Fruit fly (Drosophila melanogaster) whole organism, prepupa: Measurements from ENCODE around the gene raptor.

Experiments
- Blimp-1 ChIP-seq: fragments of 200-800 bp; sonication (Bioruptor generic); optimal IDR thresholded peaks from 3 replicates; lab custom pipeline; 2017; ENCODE audit warnings: missing biosample characterization, missing genetic modification characterization, mild to moderate bottlenecking, moderate library complexity, missing genetic modification reagents
- CG10631 ChIP-seq: fragments of 200-800 bp; sonication (Bioruptor generic); optimal IDR thresholded peaks from 2 replicates; lab custom pipeline; 2016; ENCODE audit warnings: missing biosample characterization, missing genetic modification characterization
- CG10669 ChIP-seq: fragments of 200-800 bp; sonication (Bioruptor generic); optimal IDR thresholded peaks from 3 replicates; lab custom pipeline; 2018; ENCODE audit warnings: missing biosample characterization, mild to moderate bottlenecking, missing genetic modification characterization, moderate library complexity
- CG11294 ChIP-seq: fragments of 200-800 bp; sonication (Bioruptor generic); IDR thresholded peaks from 2 replicates; pipeline ENCODE4 v1.3.6; 2022; ENCODE audit warnings: missing biosample characterization, missing genetic modification characterization
- CG11762 ChIP-seq: fragments of 200-800 bp; sonication (Bioruptor generic); optimal IDR thresholded peaks from 3 replicates; lab custom pipeline; 2016; ENCODE audit warnings: missing biosample characterization, missing genetic modification characterization; ENCODE audit not compliant: insufficient read depth
- CG11902 ChIP-seq: fragments of 200-800 bp; sonication (Bioruptor generic); optimal IDR thresholded peaks from 3 replicates; lab custom pipeline; 2016; ENCODE audit warnings: missing biosample characterization, missing genetic modification characterization
- CG1621 ChIP-seq: fragments of 200-800 bp; sonication (Bioruptor generic); optimal IDR thresholded peaks from 3 replicates; lab custom pipeline; 2018; ENCODE audit warnings: missing biosample characterization, mild to moderate bottlenecking, missing genetic modification characterization
- CG3032 ChIP-seq: fragments of 200-800 bp; optimal IDR thresholded peaks from 2 replicates; lab custom pipeline; 2019; ENCODE audit warnings: missing biosample characterization, mild to moderate bottlenecking, missing genetic modification characterization, moderate library complexity
- CG34406 ChIP-seq: fragments of 200-800 bp; sonication (Bioruptor generic); optimal IDR thresholded peaks from 3 replicates; lab custom pipeline; 2016; ENCODE audit warnings: missing biosample characterization, missing genetic modification characterization
- CG3919 ChIP-seq: fragments of 200-800 bp; sonication (Bioruptor generic); optimal IDR thresholded peaks from 3 replicates; lab custom pipeline; 2016; ENCODE audit warnings: missing biosample characterization, missing genetic modification characterization
- CG4318 ChIP-seq: fragments of 200-800 bp; sonication (Bioruptor generic); optimal IDR thresholded peaks from 3 replicates; lab custom pipeline; 2017; ENCODE audit warnings: missing biosample characterization, mild to moderate bottlenecking, missing genetic modification characterization
- CG6276 ChIP-seq: fragments of 200-800 bp; sonication (Bioruptor generic); optimal IDR thresholded peaks from 2 replicates; lab custom pipeline; 2017; ENCODE audit warnings: missing biosample characterization, mild to moderate bottlenecking, missing genetic modification characterization
- CG6792 ChIP-seq: fragments of 200-800 bp; sonication (Bioruptor generic); optimal IDR thresholded peaks from 3 replicates; lab custom pipeline; 2016; ENCODE audit warnings: missing biosample characterization, missing genetic modification characterization
- CG6854 ChIP-seq: fragments of 200-800 bp; sonication (Bioruptor generic); optimal IDR thresholded peaks from 2 replicates; lab custom pipeline; 2017; ENCODE audit warnings: missing biosample characterization, mild to moderate bottlenecking, missing genetic modification characterization
- CG7368 ChIP-seq: fragments of 200-800 bp; sonication (Bioruptor generic); optimal IDR thresholded peaks from 3 replicates; lab custom pipeline; 2016; ENCODE audit warnings: missing biosample characterization, missing genetic modification characterization
- CG8119 ChIP-seq: fragments of 200-800 bp; sonication (Bioruptor generic); IDR thresholded peaks from 3 replicates; pipeline ENCODE4 v1.3.6; 2022; ENCODE audit warnings: missing biosample characterization, missing genetic modification characterization
- CG9139 ChIP-seq: fragments of 200-800 bp; sonication (Bioruptor generic); optimal IDR thresholded peaks from 3 replicates; lab custom pipeline; 2017; ENCODE audit warnings: missing biosample characterization, mild to moderate bottlenecking, missing genetic modification characterization
- Eip75B ChIP-seq: fragments of 200-800 bp; sonication (Bioruptor generic); optimal IDR thresholded peaks from 3 replicates; lab custom pipeline; 2016; ENCODE audit warnings: missing biosample characterization, missing genetic modification characterization
- Eip78C ChIP-seq: fragments of 200-800 bp; sonication (Bioruptor generic); peaks from one replicate; lab custom pipeline; 2016; ENCODE audit warnings: missing biosample characterization, missing genetic modification characterization
- Eip93F ChIP-seq: fragments of 200-800 bp; sonication (Bioruptor generic); optimal IDR thresholded peaks from 2 replicates; lab custom pipeline; 2016; ENCODE audit warnings: missing biosample characterization, mild to moderate bottlenecking, missing genetic modification characterization
- Ets21C ChIP-seq: fragments of 200-800 bp; sonication (Bioruptor generic); optimal IDR thresholded peaks from 3 replicates; lab custom pipeline; 2016; ENCODE audit warnings: missing biosample characterization, missing genetic modification characterization
- Ets96B ChIP-seq: fragments of 200-800 bp; optimal IDR thresholded peaks from 2 replicates; lab custom pipeline; 2019; ENCODE audit warnings: missing biosample characterization, mild to moderate bottlenecking, missing genetic modification characterization, moderate library complexity
- Gug ChIP-seq: fragments of 200-800 bp; sonication (Bioruptor generic); IDR thresholded peaks from 2 replicates; pipeline ENCODE4 v1.3.6; 2022; ENCODE audit warnings: missing biosample characterization, missing genetic modification characterization
- Hr38 ChIP-seq: sonication (Bioruptor generic); optimal IDR thresholded peaks from 2 replicates; lab custom pipeline; 2016; ENCODE audit warnings: missing biosample characterization, missing genetic modification characterization
- Hr39 ChIP-seq: fragments of 200-800 bp; sonication (Bioruptor generic); optimal IDR thresholded peaks from 2 replicates; lab custom pipeline; 2016; ENCODE audit warnings: missing biosample characterization, missing genetic modification characterization
- Lpt ChIP-seq: fragments of 200-800 bp; sonication (Bioruptor generic); optimal IDR thresholded peaks from 3 replicates; lab custom pipeline; 2016; ENCODE audit warnings: missing biosample characterization, missing genetic modification characterization
- Met ChIP-seq: fragments of 200-800 bp; sonication (Bioruptor generic); optimal IDR thresholded peaks from 3 replicates; lab custom pipeline; 2016; ENCODE audit warnings: missing biosample characterization, missing genetic modification characterization
- Sox102F ChIP-seq: fragments of 200-800 bp; sonication (Bioruptor generic); optimal IDR thresholded peaks from 2 replicates; lab custom pipeline; 2016; ENCODE audit warnings: missing biosample characterization, mild to moderate bottlenecking, missing genetic modification characterization
- Sox14 ChIP-seq: fragments of 200-800 bp; sonication (Bioruptor generic); optimal IDR thresholded peaks from 3 replicates; lab custom pipeline; 2016; ENCODE audit warnings: missing biosample characterization, missing genetic modification characterization
- Sox15 ChIP-seq: fragments of 200-800 bp; sonication (Bioruptor generic); optimal IDR thresholded peaks from 3 replicates; lab custom pipeline; 2016; ENCODE audit warnings: missing biosample characterization, missing genetic modification characterization
- achi ChIP-seq: fragments of 200-800 bp; sonication (Bioruptor generic); optimal IDR thresholded peaks from 3 replicates; lab custom pipeline; 2016; ENCODE audit warnings: missing biosample characterization, missing genetic modification characterization
- cyc ChIP-seq: fragments of 200-800 bp; sonication (Bioruptor generic); optimal IDR thresholded peaks from 3 replicates; lab custom pipeline; 2016; ENCODE audit warnings: missing biosample characterization, missing genetic modification characterization
- dac ChIP-seq: fragments of 200-800 bp; sonication (Bioruptor generic); optimal IDR thresholded peaks from 2 replicates; lab custom pipeline; 2017; ENCODE audit warnings: missing biosample characterization, mild to moderate bottlenecking, missing genetic modification characterization
- dsx ChIP-seq: fragments of 200-800 bp; optimal IDR thresholded peaks from 3 replicates; lab custom pipeline; 2019; ENCODE audit warnings: missing biosample characterization, mild to moderate bottlenecking, missing genetic modification characterization, moderate library complexity; ENCODE audit not compliant: poor library complexity, severe bottlenecking
- eg ChIP-seq: fragments of 200-800 bp; sonication (Bioruptor generic); IDR thresholded peaks from 3 replicates; pipeline ENCODE4 v1.3.6; 2022; ENCODE audit warnings: missing biosample characterization, missing genetic modification characterization
- esn ChIP-seq: fragments of 200-800 bp; sonication (Bioruptor generic); optimal IDR thresholded peaks from 2 replicates; lab custom pipeline; 2016; ENCODE audit warnings: missing biosample characterization, mild to moderate bottlenecking, missing genetic modification characterization, moderate library complexity
- fd59A ChIP-seq: fragments of 200-800 bp; sonication (Bioruptor generic); optimal IDR thresholded peaks from 2 replicates; lab custom pipeline; 2017; ENCODE audit warnings: missing biosample characterization, mild to moderate bottlenecking, missing genetic modification characterization, missing genetic modification reagents
- fkh ChIP-seq: fragments of 200-800 bp; sonication (Bioruptor generic); optimal IDR thresholded peaks from 3 replicates; lab custom pipeline; 2017; ENCODE audit warnings: missing biosample characterization, mild to moderate bottlenecking, missing genetic modification characterization, moderate library complexity
- lz ChIP-seq: fragments of 200-800 bp; sonication (Bioruptor generic); optimal IDR thresholded peaks from 3 replicates; lab custom pipeline; 2016; ENCODE audit warnings: missing biosample characterization, missing genetic modification characterization
- net ChIP-seq: fragments of 200-800 bp; sonication (Bioruptor generic); optimal IDR thresholded peaks from 3 replicates; lab custom pipeline; 2016; ENCODE audit warnings: missing biosample characterization, missing genetic modification characterization
- spab ChIP-seq: fragments of 200-800 bp; sonication (Bioruptor generic); optimal IDR thresholded peaks from 2 replicates; lab custom pipeline; 2017; ENCODE audit warnings: missing biosample characterization, mild to moderate bottlenecking, missing genetic modification characterization, missing genetic modification reagents
- svp ChIP-seq: fragments of 200-800 bp; sonication (Bioruptor generic); peaks from one replicate; lab custom pipeline; 2016; ENCODE audit warnings: missing biosample characterization, missing genetic modification characterization
- topi ChIP-seq: fragments of 200-800 bp; sonication (Bioruptor generic); optimal IDR thresholded peaks from 3 replicates; lab custom pipeline; 2016; ENCODE audit warnings: missing biosample characterization, missing genetic modification characterization
- vri ChIP-seq: fragments of 200-800 bp; sonication (Bioruptor generic); optimal IDR thresholded peaks from 3 replicates; lab custom pipeline; 2016; ENCODE audit warnings: missing biosample characterization, mild to moderate bottlenecking, missing genetic modification characterization

The raptor gene

DNA sequence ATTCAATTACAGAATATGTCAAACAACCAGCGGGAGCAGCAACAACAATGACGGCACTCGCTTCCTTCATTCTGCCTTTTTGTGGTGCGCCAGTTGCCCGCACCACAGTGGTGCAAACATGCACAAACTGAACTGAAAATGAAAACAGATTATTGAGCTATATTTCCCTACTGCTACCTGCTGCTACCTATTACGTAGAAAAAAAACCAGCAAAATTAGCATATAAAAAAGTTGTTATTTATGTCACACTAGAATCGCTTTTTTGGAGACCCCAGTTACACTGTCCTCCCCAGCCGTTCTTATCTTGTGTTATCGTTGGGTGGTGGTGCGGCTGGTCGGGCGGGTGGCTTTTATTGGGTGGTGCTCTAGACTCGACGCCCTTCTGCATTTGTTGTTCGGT lies 7.6 kb upstream of the raptor start (continued):
- TF ChIP-seq CG3032 (tag; lab: Kevin White, UChicago) (no peak), Hr39 (GFP tag; lab: Kevin White, UChicago) (peak; percentile 78), CG6792 (GFP tag; lab: Kevin White, UChicago) (peak; percentile 66), esn (no peak), CG10669 (GFP tag; lab: Kevin White, UChicago) (peak; percentile 61), Hr38 (no peak), Met (GFP tag; lab: Kevin White, UChicago) (peak; percentile 76), CG6276 (GFP tag; lab: Kevin White, UChicago) (peak; percentile 20), Sox15 (GFP tag; lab: Kevin White, UChicago) (peak; percentile 52), Sox102F (GFP tag; lab: Kevin White, UChicago) (peak; percentile 67), CG11762 (peak; percentile 9), vri (peak; percentile 54), CG34406 (peak; percentile 47), cyc (GFP tag; lab: Kevin White, UChicago) (peak; percentile 73), Eip75B (GFP tag; lab: Kevin White, UChicago) (peak; percentile 58), Blimp-1 (GFP tag; lab: Kevin White, UChicago) (no peak), dac (GFP tag; lab: Kevin White, UChicago) (no peak), CG6854 (no peak), Ets21C (GFP tag; lab: Kevin White, UChicago) (peak; percentile 68), fkh (GFP tag; lab: Kevin White, UChicago) (no peak), eg (GFP tag; lab: Robert Waterston, UW) (peak; percentile 78), CG8119 (GFP tag; lab: Robert Waterston, UW) (peak; percentile 57; the same call in 2 of the 3 replicates), CG11902 (peak; percentile 55), Ets96B (peak; percentile 49), topi (GFP tag; lab: Kevin White, UChicago) (peak; percentile 74), Gug (GFP tag; lab: Robert Waterston, UW) (peak; percentile 44; the same call in 1 of the 2 replicates), fd59A (GFP tag; lab: Kevin White, UChicago) (peak; percentile 57), CG10631 (GFP tag; lab: Kevin White, UChicago) (peak; percentile 46), lz (GFP tag; lab: Kevin White, UChicago) (peak; percentile 74), CG3919 (GFP tag; lab: Kevin White, UChicago) (peak; percentile 73), CG11294 (GFP tag; lab: Robert Waterston, UW) (peak; percentile 46), CG1621 (tag; lab: Kevin White, UChicago) (peak; percentile 53)

DNA sequence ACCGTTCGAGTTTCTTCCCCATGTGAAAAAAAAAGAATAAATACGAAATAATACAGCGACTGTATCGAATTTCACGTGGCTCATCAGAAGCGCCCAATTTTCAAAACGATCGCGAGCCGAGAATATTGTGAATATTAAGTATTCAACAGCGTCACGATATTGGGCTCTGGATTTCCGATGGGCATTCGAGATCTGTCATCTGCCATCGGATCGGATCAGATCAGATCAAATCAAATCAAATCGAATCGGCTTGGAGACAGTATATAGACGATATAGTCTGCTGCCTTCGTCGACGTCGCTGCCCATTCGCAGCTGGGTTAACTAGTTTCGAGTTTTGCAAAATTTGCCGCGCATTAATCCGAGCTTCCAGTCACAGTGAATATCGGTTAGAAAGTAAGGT lies 4.6 kb upstream of the raptor start:
- TF ChIP-seq spab (GFP tag; lab: Kevin White, UChicago) (no peak), Eip75B (GFP tag; lab: Kevin White, UChicago) (no peak), Eip93F (GFP tag; lab: Kevin White, UChicago) (no peak), CG11294 (GFP tag; lab: Robert Waterston, UW) (no peak), CG7368 (GFP tag; lab: Kevin White, UChicago) (no peak), lz (GFP tag; lab: Kevin White, UChicago) (no peak), topi (GFP tag; lab: Kevin White, UChicago) (no peak), Ets96B (no peak), Blimp-1 (GFP tag; lab: Kevin White, UChicago) (no peak), CG9139 (GFP tag; lab: Kevin White, UChicago) (no peak)

DNA sequence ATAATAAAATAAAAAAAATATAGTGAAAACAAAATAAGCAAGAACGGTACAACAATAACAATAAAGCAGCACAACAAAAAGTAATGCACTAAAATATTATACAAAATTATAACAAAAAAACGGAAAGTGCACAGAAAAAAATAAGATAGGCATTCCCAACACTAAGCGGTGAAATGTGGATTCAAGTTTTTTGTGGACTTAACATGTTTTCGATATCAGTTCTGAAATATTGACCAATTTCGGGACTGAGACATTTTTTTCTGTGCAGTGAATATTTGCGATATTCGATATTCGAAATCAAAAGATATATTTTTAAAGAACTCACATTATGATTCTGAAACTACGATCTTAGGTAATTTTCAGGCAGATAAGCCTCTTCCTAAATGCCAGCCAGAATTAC lies 4.1 kb upstream of the raptor start:
- no peak for TF ChIP-seq Hr38
- peak; percentile 2 for TF ChIP-seq CG3919 (GFP tag; lab: Kevin White, UChicago)
- TF ChIP-seq CG4318 (GFP tag; lab: Kevin White, UChicago): no peak
- TF ChIP-seq Eip78C (GFP tag; lab: Kevin White, UChicago): peak; percentile 63
- TF ChIP-seq net: no peak
- no peak for TF ChIP-seq CG10631 (GFP tag; lab: Kevin White, UChicago)
- TF ChIP-seq dsx: no peak
- TF ChIP-seq Sox14 (GFP tag; lab: Kevin White, UChicago): no peak
- TF ChIP-seq achi: no peak
- no peak for TF ChIP-seq topi (GFP tag; lab: Kevin White, UChicago)
- no peak for TF ChIP-seq esn
- no peak for TF ChIP-seq CG11294 (GFP tag; lab: Robert Waterston, UW)
- TF ChIP-seq svp (GFP tag; lab: Kevin White, UChicago): peak; percentile 56
- no peak for TF ChIP-seq CG6854
- no peak for TF ChIP-seq fkh (GFP tag; lab: Kevin White, UChicago)
- no peak for TF ChIP-seq Lpt (GFP tag; lab: Kevin White, UChicago)
